Fruit fly (Drosophila melanogaster) whole organism: Measurements from ENCODE around the gene EloB.

Source experiments
- CG8478 ChIP-seq: fragments of >200 bp; optimal IDR thresholded peaks from 2 replicates; lab custom pipeline; 2018; ENCODE audit warnings: inconsistent platforms
- Dll ChIP-seq: fragments of >200 bp; optimal IDR thresholded peaks from 2 replicates; lab custom pipeline; 2017
- EcR ChIP-seq, 2 experiments: fragments of >200 bp; optimal IDR thresholded peaks; 2 replicates each; lab custom pipeline; 2017; ENCODE audit warnings: missing biosample characterization in 2 of 2, missing genetic modification characterization in 2 of 2, missing genetic modification reagents in 2 of 2
- pan ChIP-seq: fragments of >200 bp; optimal IDR thresholded peaks from 2 replicates; lab custom pipeline; 2017
- psq ChIP-seq: fragments of >200 bp; optimal IDR thresholded peaks from 2 replicates; lab custom pipeline; 2017
- usp ChIP-seq: fragments of >200 bp; optimal IDR thresholded peaks from 2 replicates; lab custom pipeline; 2017; ENCODE audit warnings: missing biosample characterization, missing genetic modification characterization, mixed read lengths

EloB gene

DNA sequence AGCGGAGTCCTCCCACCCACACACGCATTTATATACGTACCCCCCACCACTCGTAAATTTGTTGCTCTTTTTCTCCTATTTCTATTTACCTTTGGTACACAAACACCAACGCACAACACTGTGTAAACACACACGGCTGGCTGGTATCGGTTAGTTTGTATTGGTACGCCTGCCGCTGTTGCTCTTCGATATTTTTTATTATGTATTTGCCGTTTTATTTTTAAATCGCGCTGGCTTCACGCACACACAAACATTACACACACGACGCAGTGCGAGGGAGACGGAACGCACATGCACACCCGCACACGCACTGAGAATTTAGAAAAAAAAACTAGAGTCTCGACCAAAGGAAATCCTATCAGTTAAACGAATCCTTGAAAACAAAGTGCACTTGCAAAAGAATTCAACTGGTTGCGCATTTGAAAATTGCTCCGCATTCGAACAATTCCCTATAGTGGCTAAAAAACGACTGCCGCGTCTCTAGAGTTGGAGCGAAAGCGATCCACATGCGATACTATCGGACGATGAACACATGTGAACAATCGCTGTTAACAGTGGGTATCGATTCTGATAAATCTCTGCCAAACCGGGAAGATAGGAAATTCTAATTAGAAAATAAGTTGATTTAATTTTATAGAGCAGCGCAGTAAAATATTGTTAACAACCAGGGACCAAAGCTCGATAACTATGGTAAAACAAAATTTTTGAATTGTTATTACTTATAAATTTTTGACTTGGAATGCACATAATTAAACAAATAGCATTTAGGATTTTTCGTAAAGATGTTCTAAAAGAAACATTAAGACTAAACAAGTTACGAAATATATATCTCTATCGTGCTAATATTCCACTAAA, 28.8 kb downstream of the EloB start:
- TF ChIP-seq CG8478 (lab: Kevin White, UChicago) (no peak), psq (lab: Kevin White, UChicago) (no peak), pan (lab: Kevin White, UChicago) (no peak), Dll (lab: Kevin White, UChicago) (no peak), usp (GFP tag; lab: Kevin White, UChicago) (no peak), EcR (GFP tag; optimal IDR thresholded peaks at IDR 0.05; lab: Kevin White, UChicago) (no peak)

- TF ChIP-seq EcR (GFP tag; optimal IDR thresholded peaks at IDR 0.05; lab: Kevin White, UChicago) (no peak), usp (GFP tag; lab: Kevin White, UChicago) (no peak), pan (lab: Kevin White, UChicago) (no peak), psq (lab: Kevin White, UChicago) (no peak), CG8478 (lab: Kevin White, UChicago) (no peak), Dll (lab: Kevin White, UChicago) (no peak)
Measured at dm6 chr3R:20549855-20550603, 29.6 kb downstream of the EloB start.

- no peak for TF ChIP-seq Dll (lab: Kevin White, UChicago)
- TF ChIP-seq CG8478 (lab: Kevin White, UChicago) = no peak
- TF ChIP-seq usp (GFP tag; lab: Kevin White, UChicago) = no peak
- no peak for TF ChIP-seq pan (lab: Kevin White, UChicago)
Measured at dm6 chr3R:20549017-20549854, 30.4 kb downstream of the EloB start.

- TF ChIP-seq usp (GFP tag; lab: Kevin White, UChicago) = no peak
- TF ChIP-seq Dll (lab: Kevin White, UChicago) = no peak
- no peak for TF ChIP-seq EcR (GFP tag; optimal IDR thresholded peaks at IDR 0.05; lab: Kevin White, UChicago)
- no peak for TF ChIP-seq pan (lab: Kevin White, UChicago)
- no peak for TF ChIP-seq CG8478 (lab: Kevin White, UChicago)
- no peak for TF ChIP-seq psq (lab: Kevin White, UChicago)
Measured at dm6 chr3R:20548255-20548654, 31.4 kb downstream of the EloB start.

- TF ChIP-seq usp (GFP tag; lab: Kevin White, UChicago) = no peak
- TF ChIP-seq CG8478 (lab: Kevin White, UChicago) = no peak
- TF ChIP-seq Dll (lab: Kevin White, UChicago) = no peak
- no peak for TF ChIP-seq psq (lab: Kevin White, UChicago)
- TF ChIP-seq EcR (GFP tag; optimal IDR thresholded peaks at IDR 0.05; lab: Kevin White, UChicago) = no peak
Measured at dm6 chr3R:20547758-20548157, 31.9 kb downstream of the EloB start.

DNA sequence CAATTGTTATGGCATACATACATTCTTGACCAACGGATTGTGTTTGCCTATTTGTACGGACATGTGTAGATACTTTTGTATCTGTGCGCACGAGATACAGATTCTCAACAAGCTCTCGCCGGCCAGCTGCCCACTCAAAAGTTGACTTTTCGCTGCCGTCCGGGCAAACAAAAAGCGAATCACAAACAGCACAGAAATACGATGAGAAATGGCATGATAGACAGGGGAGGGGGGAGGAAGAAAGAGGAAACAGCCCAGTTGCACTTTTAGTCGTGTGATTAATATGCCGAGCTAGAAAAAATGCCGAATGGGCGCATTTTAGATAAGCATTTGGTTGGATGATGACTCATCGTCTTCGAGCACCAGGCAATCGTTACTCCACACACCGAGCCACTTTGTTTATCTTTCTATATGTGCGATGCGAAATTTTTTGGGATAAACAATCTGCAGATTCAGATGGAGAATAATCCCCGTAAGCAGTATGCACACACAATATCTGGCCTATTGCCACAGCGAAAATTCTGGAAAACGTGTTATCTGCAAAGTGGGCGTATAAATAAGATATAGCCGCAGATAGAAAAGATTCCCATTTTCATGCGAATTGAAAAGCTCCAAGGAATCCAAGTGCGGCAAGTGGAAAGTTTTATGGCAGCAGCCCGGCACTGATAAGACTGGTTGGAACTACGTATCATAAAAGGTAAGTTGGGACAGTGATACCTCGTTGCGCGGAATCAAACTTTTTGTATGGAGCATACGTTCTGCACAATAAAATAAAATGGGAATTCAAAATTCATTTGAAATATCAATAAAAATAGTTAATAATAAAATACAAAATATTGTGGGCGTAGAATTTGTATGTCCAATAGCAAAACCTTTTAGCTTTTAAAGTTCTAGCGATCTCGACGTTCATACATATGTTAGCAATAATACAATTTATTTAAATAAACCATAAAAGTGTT, 32.7 kb downstream of the EloB start:
- no peak for TF ChIP-seq usp (GFP tag; lab: Kevin White, UChicago)
- no peak for TF ChIP-seq psq (lab: Kevin White, UChicago)
- TF ChIP-seq pan (lab: Kevin White, UChicago) = no peak
- TF ChIP-seq CG8478 (lab: Kevin White, UChicago) = no peak
- no peak for TF ChIP-seq EcR (GFP tag; optimal IDR thresholded peaks at IDR 0.05; lab: Kevin White, UChicago)
- TF ChIP-seq Dll (lab: Kevin White, UChicago) = no peak

dm6 chr3R:20545678-20546077, 34.0 kb downstream of the EloB start:
- TF ChIP-seq psq (lab: Kevin White, UChicago) (no peak), pan (lab: Kevin White, UChicago) (no peak), EcR (GFP tag; optimal IDR thresholded peaks at IDR 0.05; lab: Kevin White, UChicago) (no peak), CG8478 (lab: Kevin White, UChicago) (no peak), Dll (lab: Kevin White, UChicago) (no peak), usp (GFP tag; lab: Kevin White, UChicago) (no peak)

dm6 chr3R:20544952-20545351, 34.7 kb downstream of the EloB start:
- TF ChIP-seq usp (GFP tag; lab: Kevin White, UChicago) = no peak
- TF ChIP-seq pan (lab: Kevin White, UChicago) = no peak
- no peak for TF ChIP-seq Dll (lab: Kevin White, UChicago)
- no peak for TF ChIP-seq EcR (GFP tag; optimal IDR thresholded peaks at IDR 0.05; lab: Kevin White, UChicago)

DNA sequence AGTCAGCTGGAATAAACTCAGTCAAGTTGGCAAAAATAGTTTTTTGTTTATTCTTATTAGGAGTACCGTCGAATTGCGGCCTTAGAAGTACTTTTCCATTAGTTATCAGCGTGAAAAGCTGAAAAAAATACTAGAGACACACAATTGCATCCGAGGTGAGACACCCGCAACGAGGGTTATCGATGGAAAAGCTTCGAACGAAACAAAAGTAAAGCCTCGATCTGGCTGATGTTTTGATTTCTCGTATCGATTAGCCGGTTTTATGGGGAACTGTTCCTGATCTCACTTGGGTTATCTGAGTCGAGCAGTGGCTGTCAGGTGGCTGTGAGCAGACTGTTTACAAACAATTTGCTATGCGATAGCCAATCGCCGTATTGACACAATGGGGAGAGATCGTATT, 35.9 kb downstream of the EloB start:
- TF ChIP-seq CG8478 (lab: Kevin White, UChicago) (no peak), EcR (GFP tag; optimal IDR thresholded peaks at IDR 0.05; lab: Kevin White, UChicago) (no peak)

- TF ChIP-seq EcR (GFP tag; optimal IDR thresholded peaks at IDR 0.05; lab: Kevin White, UChicago) (no peak), CG8478 (lab: Kevin White, UChicago) (no peak), Dll (lab: Kevin White, UChicago) (no peak), usp (GFP tag; lab: Kevin White, UChicago) (no peak), psq (lab: Kevin White, UChicago) (no peak)
Measured at dm6 chr3R:20543220-20543619, 36.4 kb downstream of the EloB start.
